Worm (Caenorhabditis elegans): ENCODE results near the gene cox-14.
A peak's percentile ranks its signal among the peaks of the same experiment; 100 is the strongest.

DNA sequence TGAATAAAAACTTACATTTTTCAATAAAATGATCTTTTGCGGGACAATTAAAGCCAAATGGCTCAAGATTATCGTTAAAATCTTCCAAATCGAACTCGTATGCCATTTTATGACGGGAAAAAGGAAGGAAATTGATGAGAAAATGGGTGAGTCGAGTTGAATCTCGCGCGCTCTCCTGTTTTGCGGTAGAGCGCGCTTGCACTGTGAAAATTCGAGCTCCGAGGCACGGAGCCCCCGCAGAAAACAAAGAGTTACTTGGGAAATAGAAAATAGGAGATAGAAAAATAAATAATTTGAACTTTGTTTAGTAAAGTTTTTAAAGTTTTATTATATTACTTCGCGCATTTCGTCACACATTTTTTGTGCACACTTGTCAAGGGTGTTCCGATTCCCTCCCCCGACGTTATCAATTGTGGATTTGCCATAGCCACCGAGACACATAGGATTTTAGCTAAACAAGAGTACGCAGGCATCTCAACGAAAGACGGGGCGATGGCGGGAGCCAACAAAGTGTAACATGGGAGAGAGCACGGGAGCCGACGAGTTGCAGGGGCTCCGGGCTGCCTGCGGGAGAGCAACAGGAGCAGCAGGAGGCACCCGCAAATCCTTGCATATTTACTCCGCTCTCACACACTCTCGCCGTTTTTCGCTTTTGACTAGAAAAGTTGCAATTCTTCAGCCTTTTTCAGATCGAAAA lies 29.8 kb downstream of the cox-14 start, which contains the start of the genes div-1 and cor-1:
- TF ChIP-seq ztf-18 (tag; optimal IDR thresholded peaks at IDR 0.05) (peak; percentile 5), zim-3 (tag; optimal IDR thresholded peaks at IDR 0.05) (no peak), ama-1 (optimal IDR thresholded peaks at IDR 0.05) (no peak), ama-1 (GFP tag; optimal IDR thresholded peaks at IDR 0.05) (no peak), C17E4.6 (GFP tag; IDR thresholded peaks at IDR 0.05) (no peak), madf-10 (tag; optimal IDR thresholded peaks at IDR 0.05) (no peak), ztf-22 (GFP tag; optimal IDR thresholded peaks at IDR 0.05) (no peak), dpl-1 (GFP tag; optimal IDR thresholded peaks at IDR 0.05) (peak; percentile 31)
